Worm (Caenorhabditis elegans) whole organism, L2 larva: ENCODE data around the gene B0285.6.

Source experiments
- R02D3.7 ChIP-seq: fragments of 150-350 bp; optimal IDR thresholded peaks from 2 replicates; lab custom pipeline; 2014; ENCODE audit warnings: missing biosample characterization, missing genetic modification characterization
- ama-1 ChIP-seq: fragments of 150-350 bp; optimal IDR thresholded peaks from 2 replicates; lab custom pipeline; 2018; ENCODE audit warnings: inconsistent platforms
- egl-27 ChIP-seq: sonication (generic microtip); optimal IDR thresholded peaks from 3 replicates; lab custom pipeline; 2017; ENCODE audit warnings: missing biosample characterization, missing genetic modification reagents, missing genetic modification characterization
- nhr-21 ChIP-seq: fragments of 150-350 bp; optimal IDR thresholded peaks from 2 replicates; lab custom pipeline; 2014; ENCODE audit warnings: missing biosample characterization, missing genetic modification characterization
- nhr-237 ChIP-seq: fragments of 150-350 bp; optimal IDR thresholded peaks from 2 replicates; lab custom pipeline; 2014; ENCODE audit warnings: missing biosample characterization, missing genetic modification characterization
- zag-1 ChIP-seq: fragments of 150-350 bp; optimal IDR thresholded peaks from 2 replicates; lab custom pipeline; 2014; ENCODE audit warnings: missing biosample characterization, missing genetic modification characterization
- ztf-4 ChIP-seq: fragments of 150-350 bp; optimal IDR thresholded peaks from 2 replicates; lab custom pipeline; 2014; ENCODE audit warnings: missing biosample characterization, missing genetic modification characterization

DNA sequence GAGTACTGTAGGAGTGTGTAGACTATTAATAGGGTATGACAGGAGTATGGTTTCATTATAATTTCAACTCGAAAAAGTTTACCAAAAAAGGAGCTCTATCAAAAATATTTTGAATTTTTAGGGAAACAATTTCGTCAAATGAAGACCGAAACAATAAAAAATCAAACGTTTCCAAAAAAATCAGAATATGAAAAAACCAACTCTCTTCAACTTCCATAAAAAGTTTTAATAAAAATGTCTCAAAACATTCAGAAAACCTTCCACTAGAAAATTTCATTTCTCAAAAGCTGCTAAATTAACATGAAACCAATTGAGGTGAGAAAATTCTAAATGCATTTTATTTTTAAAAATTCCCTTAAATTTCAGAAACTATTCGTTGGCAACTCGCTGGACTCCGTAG, 20.7 kb downstream of the B0285.6 start, which contains the start of gene ckb-3:
- TF ChIP-seq ama-1 (no peak), egl-27 (no peak), nhr-21 (tag; lab: Kevin White, UChicago) (no peak), zag-1 (tag; lab: Kevin White, UChicago) (no peak), R02D3.7 (tag; lab: Kevin White, UChicago) (no peak), nhr-237 (tag; lab: Kevin White, UChicago) (no peak), ztf-4 (no peak)
